Fruit fly (Drosophila melanogaster) whole organism, embryonic: ENCODE data around the gene CG13033.
A peak's percentile ranks its signal among the peaks of the same experiment; 100 is the strongest.

Experiments
- Bdp1 ChIP-seq: fragments of 200-800 bp; sonication (Bioruptor generic); optimal IDR thresholded peaks from 3 replicates; lab custom pipeline; 2016; ENCODE audit warnings: missing biosample characterization, missing genetic modification characterization
- CG11085 ChIP-seq: fragments of 200-800 bp; sonication (Bioruptor generic); IDR thresholded peaks from 2 replicates; pipeline ENCODE4 v1.3.6; 2022; ENCODE audit warnings: missing biosample characterization, missing genetic modification characterization
- CG11695 ChIP-seq: fragments of 200-800 bp; sonication (Bioruptor generic); IDR thresholded peaks from 3 replicates; pipeline ENCODE4 v1.3.6; 2022; ENCODE audit warnings: missing biosample characterization, missing genetic modification characterization
- CG11696 ChIP-seq: fragments of 200-800 bp; sonication (Bioruptor generic); IDR thresholded peaks from 2 replicates; pipeline ENCODE4 v1.3.6; 2022; ENCODE audit warnings: missing biosample characterization, missing genetic modification characterization
- CG12769 ChIP-seq: fragments of 200-800 bp; sonication (Bioruptor generic); optimal IDR thresholded peaks from 2 replicates; lab custom pipeline; 2019; ENCODE audit warnings: missing biosample characterization, mild to moderate bottlenecking, missing genetic modification characterization, moderate library complexity
- CG12942 ChIP-seq: fragments of 200-800 bp; sonication (Bioruptor generic); optimal IDR thresholded peaks from 3 replicates; lab custom pipeline; 2016; ENCODE audit warnings: missing biosample characterization, missing genetic modification characterization
- CG13287 ChIP-seq: fragments of 200-800 bp; sonication (Bioruptor generic); IDR thresholded peaks from 2 replicates; pipeline ENCODE4 v1.3.6; 2022; ENCODE audit warnings: missing biosample characterization, missing genetic modification characterization; ENCODE audit not compliant: partially characterized antibody
- CG13296 ChIP-seq: fragments of 200-800 bp; sonication (Bioruptor generic); optimal IDR thresholded peaks from 3 replicates; lab custom pipeline; 2018; ENCODE audit warnings: missing biosample characterization, mild to moderate bottlenecking, missing genetic modification characterization
- CG14014 ChIP-seq: fragments of 200-800 bp; sonication (Bioruptor generic); IDR thresholded peaks from 2 replicates; pipeline ENCODE4 v1.3.6; 2022; ENCODE audit warnings: missing biosample characterization, missing genetic modification characterization
- CG14050 ChIP-seq: fragments of 200-800 bp; sonication (Bioruptor generic); IDR thresholded peaks from 3 replicates; pipeline ENCODE4 v1.3.6; 2022; ENCODE audit warnings: missing biosample characterization, missing genetic modification characterization
- CG15269 ChIP-seq: fragments of 200-800 bp; sonication (Bioruptor generic); optimal IDR thresholded peaks from 2 replicates; lab custom pipeline; 2018; ENCODE audit warnings: missing biosample characterization, mild to moderate bottlenecking, missing genetic modification characterization, moderate library complexity
- CG15514 ChIP-seq: fragments of 200-800 bp; sonication (Bioruptor generic); optimal IDR thresholded peaks from 3 replicates; lab custom pipeline; 2017; ENCODE audit warnings: missing biosample characterization, missing genetic modification characterization, mild to moderate bottlenecking, moderate library complexity, missing genetic modification reagents
- CG1603 ChIP-seq: fragments of 200-800 bp; sonication (Bioruptor generic); optimal IDR thresholded peaks from 2 replicates; lab custom pipeline; 2019; ENCODE audit warnings: missing biosample characterization, mild to moderate bottlenecking, missing genetic modification characterization, moderate library complexity
- CG16815 ChIP-seq: fragments of 200-800 bp; sonication (Bioruptor generic); optimal IDR thresholded peaks from 3 replicates; lab custom pipeline; 2017; ENCODE audit warnings: missing biosample characterization, mild to moderate bottlenecking, missing genetic modification characterization
- CG16863 ChIP-seq: fragments of 200-800 bp; sonication (Bioruptor generic); optimal IDR thresholded peaks from 3 replicates; lab custom pipeline; 2016; ENCODE audit warnings: missing biosample characterization, missing genetic modification characterization
- CG17328 ChIP-seq: fragments of 200-800 bp; sonication (Bioruptor generic); IDR thresholded peaks from 2 replicates; pipeline ENCODE4 v1.3.6; 2022; ENCODE audit warnings: missing biosample characterization, missing genetic modification characterization
- CG2129 ChIP-seq: fragments of 200-800 bp; sonication (Bioruptor generic); IDR thresholded peaks from 2 replicates; pipeline ENCODE4 v1.3.6; 2022; ENCODE audit warnings: missing biosample characterization, missing genetic modification characterization; ENCODE audit not compliant: partially characterized antibody
- CG34422 ChIP-seq: fragments of 200-800 bp; sonication (Bioruptor generic); IDR thresholded peaks from 3 replicates; pipeline ENCODE4 v1.3.6; 2022; ENCODE audit warnings: missing biosample characterization, missing genetic modification characterization
- CG4707 ChIP-seq: fragments of 200-800 bp; sonication (Bioruptor generic); optimal IDR thresholded peaks from 2 replicates; lab custom pipeline; 2018; ENCODE audit warnings: missing biosample characterization, mild to moderate bottlenecking, missing genetic modification characterization, moderate library complexity
- CG6791 ChIP-seq: fragments of 200-800 bp; sonication (Bioruptor generic); IDR thresholded peaks from 3 replicates; pipeline ENCODE4 v1.3.6; 2022; ENCODE audit warnings: missing biosample characterization, missing genetic modification characterization; ENCODE audit not compliant: partially characterized antibody
- CG7987 ChIP-seq: fragments of 200-800 bp; sonication (Bioruptor generic); optimal IDR thresholded peaks from 2 replicates; lab custom pipeline; 2018; ENCODE audit warnings: missing biosample characterization, mild to moderate bottlenecking, missing genetic modification characterization, moderate library complexity
- CG8089 ChIP-seq: fragments of 200-800 bp; sonication (Bioruptor generic); optimal IDR thresholded peaks from 3 replicates; lab custom pipeline; 2016; ENCODE audit warnings: missing biosample characterization, missing genetic modification characterization
- Dbx ChIP-seq: fragments of 200-800 bp; sonication (Bioruptor generic); IDR thresholded peaks from 3 replicates; pipeline ENCODE4 v1.3.6; 2022; ENCODE audit warnings: missing biosample characterization, missing genetic modification characterization
- Drgx ChIP-seq: fragments of 200-800 bp; sonication (Bioruptor generic); IDR thresholded peaks from 2 replicates; pipeline ENCODE4 v1.3.6; 2022; ENCODE audit warnings: missing biosample characterization, missing genetic modification characterization
- E2f2 ChIP-seq: fragments of 200-800 bp; sonication (Bioruptor generic); IDR thresholded peaks from 2 replicates; pipeline ENCODE4 v1.3.6; 2022; ENCODE audit warnings: missing biosample characterization, missing genetic modification characterization
- H2.0 ChIP-seq: fragments of 200-800 bp; sonication (Bioruptor generic); IDR thresholded peaks from 2 replicates; pipeline ENCODE4 v1.3.6; 2022; ENCODE audit warnings: missing biosample characterization, missing genetic modification characterization
- MBD-R2 ChIP-seq: fragments of 200-800 bp; sonication (Bioruptor generic); IDR thresholded peaks from 2 replicates; pipeline ENCODE4 v1.3.6; 2022; ENCODE audit warnings: missing biosample characterization, missing genetic modification characterization
- Myb ChIP-seq: fragments of 200-800 bp; sonication (Bioruptor generic); optimal IDR thresholded peaks from 2 replicates; lab custom pipeline; 2016; ENCODE audit warnings: missing biosample characterization, missing genetic modification characterization
- Nf-YC ChIP-seq: fragments of 200-800 bp; optimal IDR thresholded peaks from 3 replicates; lab custom pipeline; 2019; ENCODE audit warnings: missing biosample characterization, mild to moderate bottlenecking, missing genetic modification characterization, moderate library complexity
- Opbp ChIP-seq: fragments of 200-800 bp; sonication (Bioruptor generic); IDR thresholded peaks from 3 replicates; pipeline ENCODE4 v1.3.6; 2022; ENCODE audit warnings: missing biosample characterization, missing genetic modification characterization; ENCODE audit not compliant: partially characterized antibody
- Ptx1 ChIP-seq: fragments of 200-800 bp; sonication (Bioruptor generic); IDR thresholded peaks from 2 replicates; pipeline ENCODE4 v1.3.6; 2022; ENCODE audit warnings: missing biosample characterization, missing genetic modification characterization
- Rx ChIP-seq: fragments of 200-800 bp; sonication (Bioruptor generic); IDR thresholded peaks from 2 replicates; pipeline ENCODE4 v1.3.6; 2022; ENCODE audit warnings: missing biosample characterization, missing genetic modification characterization
- Six4 ChIP-seq: fragments of 200-800 bp; sonication (Bioruptor generic); optimal IDR thresholded peaks from 2 replicates; lab custom pipeline; 2016; ENCODE audit warnings: missing biosample characterization, missing genetic modification characterization
- Vsx1 ChIP-seq: fragments of 200-800 bp; sonication (Bioruptor generic); optimal IDR thresholded peaks from 2 replicates; lab custom pipeline; 2017; ENCODE audit warnings: missing biosample characterization, mild to moderate bottlenecking, missing genetic modification characterization, missing genetic modification reagents
- al ChIP-seq: fragments of 200-800 bp; sonication (Bioruptor generic); IDR thresholded peaks from 2 replicates; pipeline ENCODE4 v1.3.6; 2022; ENCODE audit warnings: missing biosample characterization, missing genetic modification characterization
- ase ChIP-seq: fragments of 200-800 bp; sonication (Bioruptor generic); IDR thresholded peaks from 3 replicates; pipeline ENCODE4 v1.3.6; 2022; ENCODE audit warnings: missing biosample characterization, missing genetic modification characterization
- corto ChIP-seq: fragments of 200-800 bp; sonication (Bioruptor generic); optimal IDR thresholded peaks from 2 replicates; lab custom pipeline; 2016; ENCODE audit warnings: missing biosample characterization, mild to moderate bottlenecking, missing genetic modification characterization, moderate library complexity
- dysf ChIP-seq: fragments of 200-800 bp; sonication (Bioruptor generic); IDR thresholded peaks from 3 replicates; pipeline ENCODE4 v1.3.6; 2022; ENCODE audit warnings: missing biosample characterization, missing genetic modification characterization
- hbn ChIP-seq: fragments of 200-800 bp; sonication (Bioruptor generic); IDR thresholded peaks from 2 replicates; pipeline ENCODE4 v1.3.6; 2022; ENCODE audit warnings: missing biosample characterization, missing genetic modification characterization; ENCODE audit not compliant: partially characterized antibody
- hkb ChIP-seq, 2 experiments: fragments of 200-800 bp in 1 of 2; fragments of >200 bp in 1 of 2; sonication (Bioruptor generic) in 1 of 2; IDR thresholded peaks in 1 of 2; optimal IDR thresholded peaks in 1 of 2; 2 replicates each; pipeline versions ENCODE4 v1.3.6 to Lab custom; 2017 to 2022; ENCODE audit warnings: missing biosample characterization in 1 of 2, missing genetic modification characterization in 1 of 2
- org-1 ChIP-seq: fragments of 200-800 bp; sonication (Bioruptor generic); optimal IDR thresholded peaks from 2 replicates; lab custom pipeline; 2017; ENCODE audit warnings: missing biosample characterization, missing genetic modification characterization
- p53 ChIP-seq: fragments of 200-800 bp; sonication (Bioruptor generic); optimal IDR thresholded peaks from 2 replicates; lab custom pipeline; 2016; ENCODE audit warnings: missing biosample characterization, missing genetic modification characterization
- phol ChIP-seq: fragments of 200-800 bp; sonication (Bioruptor generic); optimal IDR thresholded peaks from 3 replicates; lab custom pipeline; 2018; ENCODE audit warnings: missing biosample characterization, mild to moderate bottlenecking, missing genetic modification characterization, moderate library complexity
- prd ChIP-seq, 3 experiments: fragments of >200 bp in 2 of 3; fragments of 200-800 bp in 1 of 3; sonication (Bioruptor generic) in 1 of 3; optimal IDR thresholded peaks in 2 of 3; IDR thresholded peaks in 1 of 3; 2 replicates in 2 of 3; 3 replicates in 1 of 3; pipeline versions ENCODE4 v1.3.6 to Lab custom; 2017 to 2022; ENCODE audit warnings: missing biosample characterization in 1 of 3, missing genetic modification characterization in 1 of 3
- row ChIP-seq: fragments of 200-800 bp; sonication (Bioruptor generic); IDR thresholded peaks from 3 replicates; pipeline ENCODE4 v1.3.6; 2022; ENCODE audit warnings: missing biosample characterization, missing genetic modification characterization
- sd ChIP-seq: fragments of 200-800 bp; sonication (Bioruptor generic); optimal IDR thresholded peaks from 3 replicates; lab custom pipeline; 2018; ENCODE audit warnings: missing biosample characterization, mild to moderate bottlenecking, missing genetic modification characterization, moderate library complexity
- sima ChIP-seq: fragments of 200-800 bp; sonication (Bioruptor generic); optimal IDR thresholded peaks from 2 replicates; lab custom pipeline; 2016; ENCODE audit warnings: missing biosample characterization, missing genetic modification characterization
- sr ChIP-seq: fragments of 200-800 bp; sonication (Bioruptor generic); IDR thresholded peaks from 3 replicates; pipeline ENCODE4 v1.3.6; 2022; ENCODE audit warnings: missing biosample characterization, missing genetic modification characterization
- trem ChIP-seq: fragments of 200-800 bp; optimal IDR thresholded peaks from 3 replicates; lab custom pipeline; 2019; ENCODE audit warnings: missing biosample characterization, mild to moderate bottlenecking, missing genetic modification characterization, moderate library complexity
- usp ChIP-seq: fragments of >200 bp; optimal IDR thresholded peaks from 2 replicates; lab custom pipeline; 2017; ENCODE audit warnings: missing biosample characterization, missing genetic modification characterization
- vfl ChIP-seq: fragments of 200-800 bp; sonication (Bioruptor generic); optimal IDR thresholded peaks from 2 replicates; lab custom pipeline; 2016; ENCODE audit warnings: missing biosample characterization, missing genetic modification characterization

CG13033 gene

DNA sequence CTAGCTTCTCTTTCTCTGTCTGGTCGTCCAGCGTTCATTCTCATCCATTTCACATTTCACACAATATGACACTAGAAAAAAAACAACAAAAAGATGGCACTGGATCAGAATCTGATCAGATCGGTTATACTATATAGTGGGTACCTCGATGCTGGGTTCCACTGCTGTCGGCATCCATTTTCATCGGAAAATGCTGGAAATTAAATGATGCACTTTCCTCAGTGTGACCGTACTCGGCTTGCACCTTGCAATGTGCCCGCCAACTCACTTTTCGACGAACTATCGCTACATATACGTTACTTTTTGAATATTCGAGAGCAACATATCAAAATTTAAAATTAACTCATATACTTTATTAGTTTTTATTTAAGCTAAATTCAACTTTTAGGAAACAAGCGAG lies 45.4 kb upstream of the CG13033 start, which contains the start of gene tra (continued):
- TF ChIP-seq dysf (GFP tag; lab: Robert Waterston, UW) (no peak), Drgx (GFP tag; lab: Robert Waterston, UW) (no peak), Opbp (GFP tag; lab: Robert Waterston, UW) (peak; percentile 83), CG13296 (GFP tag; lab: Kevin White, UChicago) (no peak), CG12769 (tag; lab: Kevin White, UChicago) (no peak), H2.0 (no peak), CG12942 (no peak), row (GFP tag; lab: Robert Waterston, UW) (0 out of 3 replicates have a peak, but pooled peaks have one; percentile 11), CG14050 (GFP tag; lab: Robert Waterston, UW) (no peak), Bdp1 (GFP tag; lab: Kevin White, UChicago) (no peak), usp (no peak), CG17328 (GFP tag; lab: Robert Waterston, UW) (no peak), CG16815 (no peak), sd (tag; lab: Kevin White, UChicago) (no peak), org-1 (GFP tag; lab: Kevin White, UChicago) (no peak), CG11085 (no peak), Myb (peak; percentile 96), E2f2 (GFP tag; lab: Robert Waterston, UW) (peak; percentile 76), sr (GFP tag; lab: Robert Waterston, UW) (no peak), hkb (optimal IDR thresholded peaks at IDR 0.05; lab: Kevin White, UChicago) (no peak), hkb (GFP tag; IDR thresholded peaks at IDR 0.05; lab: Robert Waterston, UW) (no peak), CG11695 (GFP tag; lab: Robert Waterston, UW) (no peak), phol (tag; lab: Kevin White, UChicago) (peak; percentile 73), hbn (peak; percentile 53), CG6791 (GFP tag; lab: Robert Waterston, UW) (peak; percentile 70), CG4707 (GFP tag; lab: Kevin White, UChicago) (no peak), CG8089 (GFP tag; lab: Kevin White, UChicago) (no peak), CG16863 (no peak), prd (optimal IDR thresholded peaks at IDR 0.05; lab: Kevin White, UChicago) (no peak), prd (GFP tag; IDR thresholded peaks at IDR 0.05; lab: Robert Waterston, UW) (no peak), Six4 (GFP tag; lab: Kevin White, UChicago) (no peak), Ptx1 (no peak), CG34422 (no peak), CG14014 (GFP tag; lab: Robert Waterston, UW) (no peak), corto (GFP tag; lab: Kevin White, UChicago) (no peak), Dbx (no peak), CG15514 (GFP tag; lab: Kevin White, UChicago) (peak; percentile 42), sima (GFP tag; lab: Kevin White, UChicago) (no peak), ase (GFP tag; lab: Robert Waterston, UW) (no peak), al (GFP tag; lab: Robert Waterston, UW) (no peak), trem (tag; lab: Kevin White, UChicago) (peak; percentile 65), CG2129 (GFP tag; lab: Robert Waterston, UW) (peak; percentile 28; the same call in 1 of the 2 replicates), CG7987 (GFP tag; lab: Kevin White, UChicago) (no peak), CG11696 (no peak), MBD-R2 (GFP tag; lab: Robert Waterston, UW) (peak; percentile 59), p53 (GFP tag; lab: Kevin White, UChicago) (no peak), vfl (GFP tag; lab: Kevin White, UChicago) (no peak), CG13287 (GFP tag; lab: Robert Waterston, UW) (peak; percentile 74), Nf-YC (no peak), Vsx1 (GFP tag; lab: Kevin White, UChicago) (no peak), CG1603 (tag; lab: Kevin White, UChicago) (peak; percentile 71), CG15269 (tag; lab: Kevin White, UChicago) (no peak), Rx (no peak)
